Worm (Caenorhabditis elegans) whole organism, late embryonic: ENCODE measurements around the gene metl-9.

Experiments used
- ama-1 ChIP-seq: fragments of 150-350 bp; optimal IDR thresholded peaks from 2 replicates; lab custom pipeline; 2014
- ceh-45 ChIP-seq: fragments of 200-800 bp; sonication (Bioruptor generic); IDR thresholded peaks from 2 replicates; pipeline ENCODE4 v1.3.6; 2022; ENCODE audit warnings: missing genetic modification reagents, missing genetic modification characterization, missing compliant biosample characterization
- elt-2 ChIP-seq: sonication (generic microtip); optimal IDR thresholded peaks from 2 replicates; lab custom pipeline; 2016; ENCODE audit warnings: missing genetic modification reagents, missing genetic modification characterization, missing compliant biosample characterization
- fax-1 ChIP-seq: sonication (generic microtip); optimal IDR thresholded peaks from 2 replicates; lab custom pipeline; 2016; ENCODE audit warnings: missing genotype, missing genetic modification characterization, missing compliant biosample characterization
- fkh-10 ChIP-seq: fragments of 150-350 bp; optimal IDR thresholded peaks from 2 replicates; lab custom pipeline; 2014; ENCODE audit warnings: missing biosample characterization, missing genetic modification reagents, missing genetic modification characterization
- nhr-11 ChIP-seq: fragments of 150-350 bp; optimal IDR thresholded peaks from 2 replicates; lab custom pipeline; 2014; ENCODE audit warnings: missing biosample characterization, missing genetic modification characterization
- pqm-1 ChIP-seq: sonication (generic microtip); optimal IDR thresholded peaks from 2 replicates; lab custom pipeline; 2016; ENCODE audit warnings: missing genetic modification characterization, missing compliant biosample characterization
- tbx-2 ChIP-seq: sonication (generic microtip); optimal IDR thresholded peaks from 2 replicates; lab custom pipeline; 2016; ENCODE audit warnings: missing genetic modification characterization, missing compliant biosample characterization

- no peak for TF ChIP-seq ama-1 (lab: Kevin White, UChicago)
- no peak for TF ChIP-seq pqm-1 (tag; lab: Kevin White, UChicago)
- TF ChIP-seq nhr-11 (tag; lab: Kevin White, UChicago) = no peak
- no peak for TF ChIP-seq ceh-45
- no peak for TF ChIP-seq fkh-10 (GFP tag; lab: Kevin White, UChicago)
- no peak for TF ChIP-seq fax-1 (tag; lab: Kevin White, UChicago)
- TF ChIP-seq tbx-2 (tag; lab: Kevin White, UChicago) = no peak
- no peak for TF ChIP-seq elt-2
Observed at ce11 chrX:5151866-5152265, 27.1 kb downstream of the metl-9 start.
